Fruit fly (Drosophila melanogaster) whole organism, pupa: ENCODE measurements around the gene vls.

Source experiments
- CG15710 ChIP-seq: fragments of 200-800 bp; sonication (Bioruptor generic); optimal IDR thresholded peaks from 2 replicates; lab custom pipeline; 2018; ENCODE audit warnings: missing biosample characterization, mild to moderate bottlenecking, missing genetic modification characterization, moderate library complexity
- CG32121 ChIP-seq: fragments of 200-800 bp; sonication (Bioruptor generic); IDR thresholded peaks from 2 replicates; pipeline ENCODE4 v1.3.6; 2022; ENCODE audit warnings: missing biosample characterization, missing genetic modification characterization
- CG4496 ChIP-seq: fragments of 200-800 bp; sonication (Bioruptor generic); IDR thresholded peaks from 3 replicates; pipeline ENCODE4 v1.3.6; 2022; ENCODE audit warnings: missing biosample characterization, missing genetic modification characterization
- CG8159 ChIP-seq: fragments of 200-800 bp; sonication (Bioruptor generic); optimal IDR thresholded peaks from 3 replicates; lab custom pipeline; 2018; ENCODE audit warnings: missing biosample characterization, mild to moderate bottlenecking, missing genetic modification characterization, moderate library complexity
- Pif1A ChIP-seq: fragments of 200-800 bp; sonication (Bioruptor generic); optimal IDR thresholded peaks from 3 replicates; lab custom pipeline; 2016; ENCODE audit warnings: missing biosample characterization, missing genetic modification characterization
- Snoo ChIP-seq: fragments of 200-800 bp; sonication (Bioruptor generic); optimal IDR thresholded peaks from 3 replicates; lab custom pipeline; 2017; ENCODE audit warnings: missing biosample characterization, mild to moderate bottlenecking, missing genetic modification characterization, inconsistent platforms
- gl ChIP-seq: fragments of 200-800 bp; sonication (Bioruptor generic); optimal IDR thresholded peaks from 2 replicates; lab custom pipeline; 2018; ENCODE audit warnings: missing biosample characterization, mild to moderate bottlenecking, missing genetic modification characterization

dm6 chr2L:20086295-20087096 lies 21.0 kb upstream of the vls start:
- TF ChIP-seq CG32121 (GFP tag; lab: Robert Waterston, UW), result peak; percentile 96
- peak; percentile 95 for TF ChIP-seq Pif1A (GFP tag; lab: Kevin White, UChicago)
- TF ChIP-seq Snoo, result peak; percentile 85
- peak; percentile 98 for TF ChIP-seq CG4496 (GFP tag; lab: Robert Waterston, UW)
- TF ChIP-seq CG8159 (tag; lab: Kevin White, UChicago), result peak; percentile 88
- peak; percentile 56 for TF ChIP-seq gl (tag; lab: Kevin White, UChicago)
- peak; percentile 74 for TF ChIP-seq CG15710 (tag; lab: Kevin White, UChicago)
